Worm (Caenorhabditis elegans): ENCODE results near the gene nep-15.

- no peak for TF ChIP-seq snpc-4 (tag; optimal IDR thresholded peaks at IDR 0.05)
- TF ChIP-seq flh-1 (GFP tag; optimal IDR thresholded peaks at IDR 0.05) = no peak
- TF ChIP-seq ces-1 (GFP tag; optimal IDR thresholded peaks at IDR 0.05) = no peak
- TF ChIP-seq bed-3 (GFP tag; optimal IDR thresholded peaks at IDR 0.05) = no peak
- TF ChIP-seq ztf-11 (tag; optimal IDR thresholded peaks at IDR 0.05) = no peak
- no peak for TF ChIP-seq nhr-12 (tag; optimal IDR thresholded peaks at IDR 0.05)
Observed at ce11 chrX:8367553-8367952, 4.5 kb upstream of the nep-15 start, which contains the start of gene F40B5.2.
